Worm (Caenorhabditis elegans): ENCODE results near the gene mrp-3.

Gene mrp-3

DNA sequence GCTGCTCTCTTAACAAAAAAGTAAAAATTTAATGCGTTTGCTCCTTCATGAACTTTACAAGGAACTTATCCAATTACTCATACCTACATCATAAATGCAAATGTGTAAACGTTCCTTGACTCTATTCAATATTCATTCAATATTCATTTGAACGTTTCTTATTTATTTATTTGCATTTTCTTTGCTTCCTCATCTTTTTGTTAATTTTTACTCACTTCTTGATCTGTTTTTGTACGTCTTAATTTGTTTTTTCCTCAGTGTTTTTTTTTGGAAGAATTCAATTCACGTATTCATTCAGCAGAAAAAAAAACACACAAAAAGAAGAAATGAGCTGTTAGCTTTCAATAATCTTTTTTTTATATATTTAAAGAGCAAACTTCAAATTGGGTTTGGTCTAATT, 36.3 kb downstream of the mrp-3 start:
- TF ChIP-seq nhr-28 (tag; optimal IDR thresholded peaks at IDR 0.05) (no peak), nhr-2 (tag; optimal IDR thresholded peaks at IDR 0.05) (no peak), ham-2 (GFP tag; optimal IDR thresholded peaks at IDR 0.05) (no peak), M03D4.4 (tag; optimal IDR thresholded peaks at IDR 0.05) (no peak), unc-120 (tag; optimal IDR thresholded peaks at IDR 0.05; ENCODE audit: poor library complexity, severe bottlenecking) (no peak), ceh-83 (GFP tag; optimal IDR thresholded peaks at IDR 0.05) (no peak), pha-4 (tag; optimal IDR thresholded peaks at IDR 0.05) (no peak), nhr-76 (tag; optimal IDR thresholded peaks at IDR 0.05) (no peak), bed-3 (GFP tag; optimal IDR thresholded peaks at IDR 0.05) (no peak), tbx-8 (GFP tag; optimal IDR thresholded peaks at IDR 0.05) (no peak), elt-3 (tag; optimal IDR thresholded peaks at IDR 0.05) (no peak), nhr-237 (tag; optimal IDR thresholded peaks at IDR 0.05) (no peak), zip-8 (tag; optimal IDR thresholded peaks at IDR 0.05) (no peak), ceh-39 (tag; optimal IDR thresholded peaks at IDR 0.05) (no peak)

DNA sequence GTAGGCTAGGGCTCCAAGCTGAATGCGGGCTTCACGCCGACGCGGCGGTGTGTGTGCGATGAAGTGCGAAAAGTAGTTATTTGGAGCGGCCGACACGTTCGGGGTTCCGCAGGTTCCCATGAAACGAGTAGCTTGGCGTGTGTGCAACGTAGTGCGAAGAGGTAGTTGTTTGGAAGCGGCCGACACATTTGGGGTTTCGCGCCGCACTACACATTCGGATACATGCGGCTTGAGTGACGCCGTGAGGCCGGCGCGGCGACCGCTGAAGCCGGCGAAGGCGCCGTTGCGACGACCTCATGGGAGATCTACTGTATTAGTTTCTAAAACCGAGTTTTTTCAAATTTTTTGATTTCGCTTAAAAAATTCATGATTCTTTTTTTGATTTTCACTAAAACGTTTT, 37.9 kb downstream of the mrp-3 start:
- TF ChIP-seq ceh-83 (GFP tag; optimal IDR thresholded peaks at IDR 0.05) (no peak), lsy-2 (tag; optimal IDR thresholded peaks at IDR 0.05) (no peak), nhr-12 (tag; optimal IDR thresholded peaks at IDR 0.05) (no peak), pha-4 (tag; optimal IDR thresholded peaks at IDR 0.05) (no peak), drap-1 (GFP tag; optimal IDR thresholded peaks at IDR 0.05) (no peak), nhr-237 (tag; optimal IDR thresholded peaks at IDR 0.05) (no peak), ham-2 (GFP tag; optimal IDR thresholded peaks at IDR 0.05) (no peak), sptf-1 (tag; optimal IDR thresholded peaks at IDR 0.05) (no peak), tbx-8 (GFP tag; optimal IDR thresholded peaks at IDR 0.05) (no peak), bed-3 (GFP tag; optimal IDR thresholded peaks at IDR 0.05) (no peak), nhr-2 (tag; optimal IDR thresholded peaks at IDR 0.05) (no peak), unc-120 (tag; optimal IDR thresholded peaks at IDR 0.05; ENCODE audit: poor library complexity, severe bottlenecking) (no peak), nhr-76 (tag; optimal IDR thresholded peaks at IDR 0.05) (no peak), nhr-28 (tag; optimal IDR thresholded peaks at IDR 0.05) (no peak)

DNA sequence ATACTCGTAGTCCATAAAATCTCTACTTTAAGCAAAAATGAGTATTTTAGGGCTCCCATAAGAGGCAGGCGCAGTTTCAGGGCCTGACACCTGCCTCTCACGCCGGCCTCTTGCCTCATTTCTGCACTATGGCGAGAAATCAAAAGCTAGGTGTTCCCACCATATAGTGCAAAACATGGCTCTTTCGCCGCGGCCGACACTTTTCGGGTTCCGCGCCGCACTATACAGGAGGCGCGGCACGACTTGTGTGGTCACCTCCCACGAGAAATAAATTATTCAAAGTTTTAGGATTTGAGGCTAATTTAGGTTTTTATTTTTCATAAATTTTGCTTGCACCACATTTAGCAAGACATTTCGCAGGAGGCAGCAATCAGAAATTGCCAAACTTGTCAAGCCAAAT, 46.6 kb downstream of the mrp-3 start:
- TF ChIP-seq blmp-1 (tag; optimal IDR thresholded peaks at IDR 0.05) (no peak), bed-3 (GFP tag; optimal IDR thresholded peaks at IDR 0.05) (no peak), zip-8 (tag; optimal IDR thresholded peaks at IDR 0.05) (no peak), nhr-237 (tag; optimal IDR thresholded peaks at IDR 0.05) (no peak), ces-1 (GFP tag; optimal IDR thresholded peaks at IDR 0.05) (no peak), ceh-83 (GFP tag; optimal IDR thresholded peaks at IDR 0.05) (no peak), mls-2 (tag; optimal IDR thresholded peaks at IDR 0.05) (no peak), nhr-76 (tag; optimal IDR thresholded peaks at IDR 0.05) (no peak), ceh-43 (GFP tag; optimal IDR thresholded peaks at IDR 0.05) (no peak), flh-1 (GFP tag; optimal IDR thresholded peaks at IDR 0.05) (no peak), pha-4 (tag; optimal IDR thresholded peaks at IDR 0.05) (no peak), nhr-28 (tag; optimal IDR thresholded peaks at IDR 0.05) (no peak), nhr-2 (tag; optimal IDR thresholded peaks at IDR 0.05) (no peak)

DNA sequence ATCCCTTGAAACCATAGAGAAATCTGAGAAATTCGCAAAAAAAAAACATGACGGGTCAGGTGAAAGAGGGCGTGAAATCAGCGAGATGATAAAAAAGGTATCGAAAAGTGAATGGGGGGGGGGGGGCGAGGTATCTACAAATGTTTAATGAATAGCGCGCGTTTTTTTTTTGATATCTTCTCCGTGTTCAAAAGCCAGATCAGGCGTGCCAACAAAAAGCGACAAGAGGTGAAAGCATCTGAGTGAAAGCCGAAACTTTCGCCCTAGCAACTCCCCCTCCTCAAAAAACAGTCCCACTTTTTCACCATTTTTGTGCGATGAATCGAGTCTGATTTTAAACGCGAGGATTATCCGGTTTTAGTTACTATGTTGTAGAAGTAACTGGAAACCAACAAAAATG, 51.1 kb downstream of the mrp-3 start:
- no peak for TF ChIP-seq drap-1 (GFP tag; optimal IDR thresholded peaks at IDR 0.05)
- no peak for TF ChIP-seq mls-2 (tag; optimal IDR thresholded peaks at IDR 0.05)
- no peak for TF ChIP-seq sem-2 (GFP tag; optimal IDR thresholded peaks at IDR 0.05)
- TF ChIP-seq ham-2 (GFP tag; optimal IDR thresholded peaks at IDR 0.05) = no peak
- no peak for TF ChIP-seq elt-3 (tag; optimal IDR thresholded peaks at IDR 0.05)
- no peak for TF ChIP-seq mab-5 (tag; optimal IDR thresholded peaks at IDR 0.05)

DNA sequence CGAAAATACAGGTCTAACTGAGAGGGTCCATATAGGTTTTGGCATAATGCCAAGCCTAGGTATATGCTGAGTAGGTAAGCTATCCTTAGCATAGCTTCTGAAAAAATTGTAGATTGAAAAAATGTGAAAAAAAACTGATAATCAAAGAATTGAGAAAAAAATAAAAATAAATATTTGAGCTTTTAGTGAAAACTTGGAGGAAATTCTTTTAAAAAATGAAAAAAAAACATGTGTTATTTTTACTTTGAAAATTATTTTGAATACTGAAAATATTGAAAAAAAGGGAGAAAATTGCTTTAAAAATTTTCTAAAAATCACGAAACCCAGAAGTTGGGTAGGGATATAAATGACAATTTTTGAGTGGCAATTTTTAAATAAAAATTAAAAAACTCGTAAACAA, 51.6 kb downstream of the mrp-3 start, which contains the start of gene F53H4.3:
Gene F53H4.3, minus strand, starts transcription at position 101 of the 400 bp plus-strand sequence.
- TF ChIP-seq unc-120 (tag; optimal IDR thresholded peaks at IDR 0.05; ENCODE audit: poor library complexity, severe bottlenecking) (no peak), flh-1 (GFP tag; optimal IDR thresholded peaks at IDR 0.05) (no peak), elt-1 (tag; optimal IDR thresholded peaks at IDR 0.05; ENCODE audit: borderline replicate concordance, insufficient read depth) (no peak), snpc-4 (tag; optimal IDR thresholded peaks at IDR 0.05) (no peak), nhr-2 (tag; optimal IDR thresholded peaks at IDR 0.05) (no peak), mep-1 (tag; optimal IDR thresholded peaks at IDR 0.05) (no peak), drap-1 (GFP tag; optimal IDR thresholded peaks at IDR 0.05) (no peak), elt-3 (tag; optimal IDR thresholded peaks at IDR 0.05) (no peak)

DNA sequence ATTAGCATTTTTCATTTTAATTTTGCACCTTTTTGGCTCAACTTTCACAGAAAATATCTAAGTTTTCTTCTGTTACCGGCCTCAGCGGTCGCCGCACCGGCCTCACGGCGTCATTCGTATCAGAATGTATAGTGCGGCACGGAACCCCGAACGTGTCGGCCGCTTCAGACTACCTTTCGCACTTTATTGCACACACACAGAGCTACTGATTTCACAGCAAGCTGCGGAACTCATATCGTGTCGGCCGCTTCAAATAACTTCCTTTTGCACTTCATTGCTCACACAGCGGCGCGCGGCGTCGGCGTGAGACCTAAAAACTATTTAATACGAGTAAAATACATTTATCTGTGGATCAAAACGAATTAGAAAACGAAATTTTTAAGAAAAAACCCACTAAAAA, 54.6 kb downstream of the mrp-3 start:
- TF ChIP-seq ces-1 (GFP tag; optimal IDR thresholded peaks at IDR 0.05) (no peak), mep-1 (tag; optimal IDR thresholded peaks at IDR 0.05) (no peak), pha-4 (tag; optimal IDR thresholded peaks at IDR 0.05) (no peak), nhr-12 (tag; optimal IDR thresholded peaks at IDR 0.05) (no peak), elt-3 (tag; optimal IDR thresholded peaks at IDR 0.05) (no peak), hlh-1 (tag; optimal IDR thresholded peaks at IDR 0.05) (no peak), nhr-76 (tag; optimal IDR thresholded peaks at IDR 0.05) (no peak), lsy-2 (tag; optimal IDR thresholded peaks at IDR 0.05) (no peak), lin-13 (tag; optimal IDR thresholded peaks at IDR 0.05) (no peak), ceh-83 (GFP tag; optimal IDR thresholded peaks at IDR 0.05) (no peak), lin-32 (GFP tag; optimal IDR thresholded peaks at IDR 0.05) (no peak), snpc-4 (tag; optimal IDR thresholded peaks at IDR 0.05) (no peak), ceh-39 (tag; optimal IDR thresholded peaks at IDR 0.05) (no peak), cnd-1 (tag; optimal IDR thresholded peaks at IDR 0.05) (no peak), bed-3 (GFP tag; optimal IDR thresholded peaks at IDR 0.05) (no peak), flh-1 (GFP tag; optimal IDR thresholded peaks at IDR 0.05) (no peak), unc-39 (tag; optimal IDR thresholded peaks at IDR 0.05) (no peak), nhr-2 (tag; optimal IDR thresholded peaks at IDR 0.05) (no peak), drap-1 (GFP tag; optimal IDR thresholded peaks at IDR 0.05) (no peak)

Data from whole organism, mixed stage, embryonic.